Worm (Caenorhabditis elegans): Measurements from ENCODE around the gene cyp-43A1.

ce11 chrX:5669733-5670132 is 44.6 kb upstream of the cyp-43A1 start:
- TF ChIP-seq aly-1 (tag; optimal IDR thresholded peaks at IDR 0.05) (no peak), hnd-1 (tag; optimal IDR thresholded peaks at IDR 0.05) (no peak), F13C5.2 (tag; optimal IDR thresholded peaks at IDR 0.05) (no peak), sea-1 (GFP tag; conservative IDR thresholded peaks at IDR 0.05) (no peak), tra-4 (tag; optimal IDR thresholded peaks at IDR 0.05) (no peak), hmbx-1 (tag; optimal IDR thresholded peaks at IDR 0.05) (no peak), ama-1 (optimal IDR thresholded peaks at IDR 0.05) (no peak), ets-7 (tag; optimal IDR thresholded peaks at IDR 0.05) (no peak), ceh-13 (GFP tag; optimal IDR thresholded peaks at IDR 0.05) (no peak), scrt-1 (GFP tag; IDR thresholded peaks at IDR 0.05) (no peak), ceh-36 (tag; optimal IDR thresholded peaks at IDR 0.05) (no peak), hmg-4 (GFP tag; optimal IDR thresholded peaks at IDR 0.05) (no peak), B0310.2 (tag; optimal IDR thresholded peaks at IDR 0.05) (no peak)

All from whole organism, early embryonic.